Fruit fly (Drosophila melanogaster): ENCODE measurements around the gene Raf.

Gene Raf

DNA sequence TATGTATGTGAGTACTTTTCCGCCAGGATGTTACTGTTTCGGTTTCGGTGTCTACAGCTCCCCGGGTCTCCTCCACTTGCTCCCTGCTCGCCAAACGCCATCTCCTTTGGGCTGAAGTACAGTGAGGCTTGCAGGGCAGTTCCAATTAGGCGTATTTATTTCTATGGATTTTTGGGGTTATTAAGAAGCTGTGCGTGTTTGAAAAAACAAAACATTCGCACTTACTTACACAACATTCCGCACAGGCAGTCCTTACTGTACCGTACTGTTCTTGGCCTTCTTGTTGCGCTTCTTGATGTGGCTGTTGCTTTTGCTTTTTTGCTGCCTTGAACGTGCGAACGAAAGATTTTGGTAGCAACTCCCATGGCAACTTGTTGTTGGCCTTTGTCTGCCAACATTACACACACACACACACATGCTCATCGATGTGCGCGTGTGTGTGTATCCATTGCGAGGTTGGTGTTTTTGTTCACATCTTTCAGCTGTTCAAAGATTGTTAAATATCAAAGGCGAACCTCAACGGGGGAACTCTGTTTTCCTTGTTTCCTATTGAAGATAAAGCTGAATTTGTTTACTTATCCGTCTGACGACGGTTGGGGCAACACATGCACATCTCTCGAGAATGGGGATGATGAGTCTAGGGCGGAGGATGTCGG, 26.8 kb downstream of the Raf start (continued):
- no peak for TF ChIP-seq tll (GFP tag; optimal IDR thresholded peaks at IDR 0.05)
- no peak for TF ChIP-seq CG10431 (GFP tag; optimal IDR thresholded peaks at IDR 0.05)
- TF ChIP-seq sim (GFP tag; IDR thresholded peaks at IDR 0.05) = no peak
- peak; percentile 59 for TF ChIP-seq sob (GFP tag; IDR thresholded peaks at IDR 0.05)
- peak; percentile 52 for TF ChIP-seq dmrt99B (tag; optimal IDR thresholded peaks at IDR 0.05)
- TF ChIP-seq grn (GFP tag; optimal IDR thresholded peaks at IDR 0.05) = no peak
- no peak for TF ChIP-seq stwl (tag; optimal IDR thresholded peaks at IDR 0.05)
- no peak for TF ChIP-seq vfl (GFP tag; optimal IDR thresholded peaks at IDR 0.05)
- no peak for TF ChIP-seq HmgD (GFP tag; optimal IDR thresholded peaks at IDR 0.05)
- TF ChIP-seq CG6813 (GFP tag; optimal IDR thresholded peaks at IDR 0.05) = peak; percentile 23
- TF ChIP-seq Mes4 (GFP tag; optimal IDR thresholded peaks at IDR 0.05) = peak; percentile 33
- TF ChIP-seq toy (GFP tag; IDR thresholded peaks at IDR 0.05) = no peak
- TF ChIP-seq CG7556 (GFP tag; optimal IDR thresholded peaks at IDR 0.05) = peak; percentile 57

DNA sequence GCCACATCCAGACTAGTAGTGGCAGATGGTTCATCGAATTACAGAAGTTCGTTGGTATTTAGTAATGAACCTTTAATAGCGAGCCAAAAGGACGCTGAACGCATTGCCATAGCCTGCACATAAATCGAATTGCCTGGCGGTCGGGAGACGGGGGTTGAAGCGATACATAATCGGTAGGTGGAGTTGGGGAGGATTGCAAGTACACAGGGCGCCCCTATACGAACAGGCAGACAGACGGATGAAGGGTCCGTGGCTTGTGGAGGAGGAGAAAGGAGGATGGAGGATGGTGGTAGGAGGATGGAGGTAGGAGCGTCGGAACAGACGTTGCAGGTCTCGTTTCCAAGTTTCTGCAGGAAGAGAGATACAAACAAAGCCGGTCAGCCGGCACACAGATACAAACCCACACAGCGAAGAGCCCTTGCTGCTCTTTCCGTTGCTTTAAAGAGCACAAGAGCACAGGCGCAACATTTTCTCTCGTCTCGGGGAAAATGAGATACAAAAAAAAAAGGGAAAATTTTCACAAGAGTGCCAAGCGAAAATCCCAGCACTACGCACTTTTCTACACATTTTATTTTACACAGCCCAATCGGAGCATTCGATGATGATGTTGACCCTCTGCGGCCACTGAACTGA, 28.5 kb downstream of the Raf start:
- TF ChIP-seq CG10543 (GFP tag; optimal IDR thresholded peaks at IDR 0.05) (no peak), NFAT (GFP tag; IDR thresholded peaks at IDR 0.05) (no peak), CG1832 (GFP tag; optimal IDR thresholded peaks at IDR 0.05) (no peak), Hmr (GFP tag; optimal IDR thresholded peaks at IDR 0.05) (no peak), CG16815 (GFP tag; optimal IDR thresholded peaks at IDR 0.05) (no peak), ase (GFP tag; IDR thresholded peaks at IDR 0.05) (no peak), CG12769 (tag; optimal IDR thresholded peaks at IDR 0.05) (no peak), Med (GFP tag) (no peak), lab (GFP tag; optimal IDR thresholded peaks at IDR 0.05) (no peak), CG14050 (GFP tag; IDR thresholded peaks at IDR 0.05) (no peak), CrebB (tag; optimal IDR thresholded peaks at IDR 0.05) (no peak), slou (GFP tag; optimal IDR thresholded peaks at IDR 0.05) (no peak), caup (GFP tag; optimal IDR thresholded peaks at IDR 0.05; ENCODE audit: severe bottlenecking) (no peak), CG1647 (GFP tag; optimal IDR thresholded peaks at IDR 0.05) (no peak), sima (GFP tag; optimal IDR thresholded peaks at IDR 0.05) (no peak), pfk (GFP tag; optimal IDR thresholded peaks at IDR 0.05) (no peak), nerfin-1 (tag; optimal IDR thresholded peaks at IDR 0.05) (peak; percentile 5), Nf-YC (tag; optimal IDR thresholded peaks at IDR 0.05) (no peak), CG17359 (tag; optimal IDR thresholded peaks at IDR 0.05) (no peak), run (tag; optimal IDR thresholded peaks at IDR 0.05) (no peak), CG30403 (GFP tag; optimal IDR thresholded peaks at IDR 0.05) (no peak), CG1603 (tag; optimal IDR thresholded peaks at IDR 0.05) (no peak), Xbp1 (GFP tag; optimal IDR thresholded peaks at IDR 0.05) (no peak), MTF-1 (GFP tag; optimal IDR thresholded peaks at IDR 0.05; ENCODE audit: borderline replicate concordance) (no peak), sqz (GFP tag; optimal IDR thresholded peaks at IDR 0.05) (no peak), Sox102F (GFP tag; optimal IDR thresholded peaks at IDR 0.05) (no peak), sc (optimal IDR thresholded peaks at IDR 0.05) (no peak), sc (GFP tag; optimal IDR thresholded peaks at IDR 0.05) (no peak), ssp (GFP tag; IDR thresholded peaks at IDR 0.05) (no peak), gsb (GFP tag; IDR thresholded peaks at IDR 0.05) (no peak), CG6791 (GFP tag; IDR thresholded peaks at IDR 0.05; ENCODE audit: partially characterized antibody) (no peak), crol (GFP tag; IDR thresholded peaks at IDR 0.05) (peak; percentile 51; the same call in 1 of the 2 replicates), BtbVII (GFP tag; optimal IDR thresholded peaks at IDR 0.05) (no peak), CG3163 (GFP tag; optimal IDR thresholded peaks at IDR 0.05) (peak; percentile 83), CG14441 (GFP tag; IDR thresholded peaks at IDR 0.05) (no peak)
